Worm (Caenorhabditis elegans) whole organism, L4 larva: ENCODE data around the gene hda-6.

ENCODE experiments used
- F44E2.7 ChIP-seq: fragments of 200-800 bp; sonication (Bioruptor generic); IDR thresholded peaks from 2 replicates; pipeline ENCODE4 v2.1.2; 2022; ENCODE audit warnings: missing genetic modification characterization, missing compliant biosample characterization
- F49E8.2 ChIP-seq: sonication (generic microtip); optimal IDR thresholded peaks from 2 replicates; lab custom pipeline; 2016; ENCODE audit warnings: missing compliant biosample characterization, mild to moderate bottlenecking, missing genetic modification characterization, borderline replicate concordance
- R02D3.7 ChIP-seq: fragments of 150-350 bp; sonication (generic microtip); optimal IDR thresholded peaks from 3 replicates; lab custom pipeline; 2014; ENCODE audit warnings: missing biosample characterization, missing genetic modification characterization
- T20F7.1 ChIP-seq: fragments of 200-800 bp; sonication (Bioruptor generic); optimal IDR thresholded peaks from 2 replicates; lab custom pipeline; 2018; ENCODE audit warnings: mild to moderate bottlenecking, missing genetic modification characterization, missing compliant biosample characterization
- Y48G9A.11 ChIP-seq: fragments of 200-800 bp; sonication (Bioruptor generic); IDR thresholded peaks from 2 replicates; pipeline ENCODE4 v1.3.6; 2022; ENCODE audit warnings: missing genetic modification reagents, missing genetic modification characterization, missing compliant biosample characterization
- ZK337.2 ChIP-seq: fragments of 200-800 bp; sonication (Bioruptor generic); IDR thresholded peaks from 2 replicates; pipeline ENCODE4 v1.3.6; 2022; ENCODE audit warnings: missing genetic modification reagents, missing genetic modification characterization, missing compliant biosample characterization
- ama-1 ChIP-seq: fragments of 150-350 bp; optimal IDR thresholded peaks from 2 replicates; lab custom pipeline; 2014; ENCODE audit warnings: inconsistent platforms, mixed read lengths
- attf-4 ChIP-seq: sonication (generic microtip); optimal IDR thresholded peaks from 3 replicates; lab custom pipeline; 2017; ENCODE audit warnings: missing biosample characterization, missing genetic modification characterization
- ceh-62 ChIP-seq: sonication (generic microtip); optimal IDR thresholded peaks from 2 replicates; lab custom pipeline; 2017; ENCODE audit warnings: missing biosample characterization, missing genetic modification characterization
- ctbp-1 ChIP-seq: fragments of 200-800 bp; sonication (Bioruptor generic); IDR thresholded peaks from 2 replicates; pipeline ENCODE4 v1.3.6; 2022; ENCODE audit warnings: missing genetic modification reagents, missing genetic modification characterization, missing compliant biosample characterization
- daf-16 ChIP-seq, 3 experiments: sonication (generic microtip); optimal IDR thresholded peaks; 2 replicates each; lab custom pipeline; 2016 to 2017; ENCODE audit warnings: missing genetic modification characterization in 3 of 3, missing genetic modification reagents in 3 of 3, mild to moderate bottlenecking in 2 of 3, missing compliant biosample characterization in 2 of 3, missing biosample characterization in 1 of 3, moderate library complexity in 1 of 3
- dmd-6 ChIP-seq: fragments of 200-800 bp; sonication (Bioruptor generic); IDR thresholded peaks from 2 replicates; pipeline ENCODE4 v1.3.6; 2022; ENCODE audit warnings: missing genetic modification reagents, missing genetic modification characterization, missing compliant biosample characterization
- dpl-1 ChIP-seq: fragments of 150-350 bp; optimal IDR thresholded peaks from 2 replicates; lab custom pipeline; 2014; ENCODE audit warnings: missing biosample characterization, missing genetic modification reagents, missing genetic modification characterization
- dve-1 ChIP-seq: sonication (generic microtip); optimal IDR thresholded peaks from 2 replicates; lab custom pipeline; 2017; ENCODE audit warnings: antibody characterized with exemption, mild to moderate bottlenecking, missing genetic modification characterization, missing compliant biosample characterization; ENCODE audit not compliant: insufficient read depth
- egl-27 ChIP-seq: sonication (generic microtip); optimal IDR thresholded peaks from 3 replicates; lab custom pipeline; 2017; ENCODE audit warnings: missing biosample characterization, missing genetic modification reagents, missing genetic modification characterization
- hlh-11 ChIP-seq: fragments of 200-800 bp; sonication (Bioruptor generic); optimal IDR thresholded peaks from 2 replicates; lab custom pipeline; 2018; ENCODE audit warnings: mild to moderate bottlenecking, missing genetic modification characterization, missing compliant biosample characterization
- hlh-30 ChIP-seq: sonication (generic microtip); optimal IDR thresholded peaks from 2 replicates; lab custom pipeline; 2017; ENCODE audit warnings: antibody characterized with exemption, mild to moderate bottlenecking, missing genetic modification characterization, missing compliant biosample characterization; ENCODE audit not compliant: insufficient read depth
- lin-1 ChIP-seq: fragments of 200-800 bp; sonication (Bioruptor generic); IDR thresholded peaks from 2 replicates; pipeline ENCODE4 v1.3.6; 2022; ENCODE audit warnings: missing genetic modification reagents, missing genetic modification characterization, missing compliant biosample characterization
- lin-15B ChIP-seq: fragments of 150-350 bp; sonication (generic microtip); optimal IDR thresholded peaks from 3 replicates; lab custom pipeline; 2014; ENCODE audit warnings: missing biosample characterization, missing genetic modification characterization
- lin-38 ChIP-seq: fragments of 200-800 bp; sonication (Bioruptor generic); IDR thresholded peaks from 2 replicates; pipeline ENCODE4 v1.3.6; 2022; ENCODE audit warnings: missing genetic modification reagents, missing genetic modification characterization, missing compliant biosample characterization
- lin-39 ChIP-seq: fragments of 150-350 bp; optimal IDR thresholded peaks from 2 replicates; lab custom pipeline; 2014; ENCODE audit warnings: missing biosample characterization, missing genetic modification reagents, missing genetic modification characterization
- lsy-2 ChIP-seq, 2 experiments: fragments of 150-350 bp in 1 of 2; sonication (generic microtip) in 1 of 2; optimal IDR thresholded peaks; 2 replicates each; lab custom pipeline; 2014 to 2017; ENCODE audit warnings: missing biosample characterization in 2 of 2, missing genetic modification characterization in 2 of 2
- madf-5 ChIP-seq, 2 experiments: fragments of 200-800 bp; sonication (Bioruptor generic); IDR thresholded peaks; 2 replicates each; pipeline ENCODE4 v1.3.6; 2022; ENCODE audit warnings: missing compliant biosample characterization in 2 of 2, missing genetic modification characterization in 2 of 2
- madf-9 ChIP-seq: fragments of 200-800 bp; sonication (Bioruptor generic); conservative IDR thresholded peaks from 2 replicates; pipeline ENCODE4 v1.3.6; 2022; ENCODE audit warnings: missing genetic modification reagents, missing genetic modification characterization, missing compliant biosample characterization
- mep-1 ChIP-seq: fragments of 150-350 bp; sonication (generic microtip); optimal IDR thresholded peaks from 3 replicates; lab custom pipeline; 2014; ENCODE audit warnings: missing biosample characterization, missing genetic modification characterization
- mes-2 ChIP-seq: sonication (generic microtip); optimal IDR thresholded peaks from 2 replicates; lab custom pipeline; 2016; ENCODE audit warnings: missing genotype, mild to moderate bottlenecking, missing genetic modification characterization, missing compliant biosample characterization; ENCODE audit not compliant: poor library complexity, severe bottlenecking
- nhr-10 ChIP-seq: fragments of 150-350 bp; optimal IDR thresholded peaks from 2 replicates; lab custom pipeline; 2014; ENCODE audit warnings: missing biosample characterization, missing genetic modification characterization
- nhr-102 ChIP-seq: sonication (generic microtip); optimal IDR thresholded peaks from 2 replicates; lab custom pipeline; 2016; ENCODE audit warnings: mild to moderate bottlenecking, missing genetic modification characterization, moderate library complexity, missing compliant biosample characterization
- nhr-11 ChIP-seq: fragments of 150-350 bp; optimal IDR thresholded peaks from 2 replicates; lab custom pipeline; 2014; ENCODE audit warnings: missing biosample characterization, missing genetic modification characterization
- nhr-25 ChIP-seq: sonication (generic microtip); optimal IDR thresholded peaks from 2 replicates; lab custom pipeline; 2017; ENCODE audit warnings: missing genetic modification characterization, mild to moderate bottlenecking, missing compliant biosample characterization, antibody characterized with exemption, moderate library complexity, borderline replicate concordance; ENCODE audit not compliant: insufficient read depth
- nhr-28 ChIP-seq: fragments of 150-350 bp; optimal IDR thresholded peaks from 2 replicates; lab custom pipeline; 2014; ENCODE audit warnings: missing biosample characterization, missing genetic modification characterization
- nhr-41 ChIP-seq: fragments of 200-800 bp; sonication (Bioruptor generic); IDR thresholded peaks from 2 replicates; pipeline ENCODE4 v1.3.6; 2022; ENCODE audit warnings: missing genetic modification reagents, missing genetic modification characterization, missing compliant biosample characterization
- nhr-48 ChIP-seq: sonication (generic microtip); optimal IDR thresholded peaks from 2 replicates; lab custom pipeline; 2016; ENCODE audit warnings: mild to moderate bottlenecking, missing genetic modification characterization, missing compliant biosample characterization
- nhr-6 ChIP-seq: fragments of 150-350 bp; optimal IDR thresholded peaks from 2 replicates; lab custom pipeline; 2014; ENCODE audit warnings: missing biosample characterization, missing genetic modification characterization
- nhr-76 ChIP-seq: fragments of 150-350 bp; optimal IDR thresholded peaks from 2 replicates; lab custom pipeline; 2014; ENCODE audit warnings: missing biosample characterization, missing genetic modification characterization
- nhr-77 ChIP-seq: fragments of 150-350 bp; optimal IDR thresholded peaks from 2 replicates; lab custom pipeline; 2014; ENCODE audit warnings: missing biosample characterization, missing genetic modification characterization
- php-3 ChIP-seq: fragments of 200-800 bp; sonication (Bioruptor generic); IDR thresholded peaks from 2 replicates; pipeline ENCODE4 v1.3.6; 2022; ENCODE audit warnings: missing genetic modification reagents, missing genetic modification characterization, missing compliant biosample characterization
- pqm-1 ChIP-seq: sonication (generic microtip); optimal IDR thresholded peaks from 2 replicates; lab custom pipeline; 2017; ENCODE audit warnings: missing biosample characterization, missing genetic modification characterization
- set-16 ChIP-seq: fragments of 200-800 bp; sonication (Bioruptor generic); IDR thresholded peaks from 2 replicates; pipeline ENCODE4 v1.3.6; 2022; ENCODE audit warnings: missing genetic modification reagents, missing genetic modification characterization, missing compliant biosample characterization
- spr-3 ChIP-seq: fragments of 200-800 bp; sonication (Bioruptor generic); optimal IDR thresholded peaks from 2 replicates; lab custom pipeline; 2018; ENCODE audit warnings: mild to moderate bottlenecking, missing genetic modification characterization, missing compliant biosample characterization
- tra-1 ChIP-seq: fragments of 200-800 bp; sonication (Bioruptor generic); IDR thresholded peaks from 2 replicates; pipeline ENCODE4 v1.3.6; 2022; ENCODE audit warnings: missing genetic modification reagents, missing genetic modification characterization, missing compliant biosample characterization
- zag-1 ChIP-seq: fragments of 150-350 bp; optimal IDR thresholded peaks from 2 replicates; lab custom pipeline; 2014; ENCODE audit warnings: missing biosample characterization, missing genetic modification characterization
- ztf-11 ChIP-seq: fragments of 150-350 bp; optimal IDR thresholded peaks from 2 replicates; lab custom pipeline; 2014; ENCODE audit warnings: missing biosample characterization, missing genetic modification characterization
- ztf-7 ChIP-seq: fragments of 150-350 bp; optimal IDR thresholded peaks from 2 replicates; lab custom pipeline; 2014; ENCODE audit warnings: missing biosample characterization, missing genetic modification characterization

hda-6 gene

DNA sequence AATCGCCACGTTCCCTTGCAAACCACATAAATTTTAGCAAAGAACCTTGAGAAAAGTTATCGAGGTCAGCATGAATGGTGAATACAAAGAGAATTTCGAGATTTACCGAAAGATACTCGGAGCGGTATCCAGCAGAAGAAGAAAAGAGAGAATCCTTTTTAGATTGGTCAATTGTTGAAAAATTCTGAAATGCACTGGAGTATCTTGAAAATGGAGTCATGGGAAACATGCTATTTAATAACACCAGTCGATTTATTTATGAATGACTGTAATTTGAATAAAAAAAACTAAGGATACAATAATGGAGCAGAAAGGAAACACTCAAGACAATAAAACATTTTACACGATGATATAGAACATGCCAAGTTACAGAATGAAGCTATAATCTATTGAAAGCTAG lies 25.8 kb upstream of the hda-6 start (continued):
- TF ChIP-seq F49E8.2 (tag; lab: Kevin White, UChicago) (peak; percentile 56), Y48G9A.11 (GFP tag; lab: Robert Waterston, UW) (peak; percentile 42; the same call in 1 of the 2 replicates), zag-1 (tag; lab: Kevin White, UChicago) (no peak), spr-3 (GFP tag; lab: Kevin White, UChicago) (no peak), set-16 (GFP tag; lab: Robert Waterston, UW) (no peak), nhr-11 (no peak), nhr-76 (no peak), nhr-25 (no peak), F44E2.7 (GFP tag; lab: Robert Waterston, UW) (no peak), ztf-7 (no peak), R02D3.7 (no peak), lin-39 (tag; lab: Kevin White, UChicago) (no peak), daf-16 (GFP tag; optimal IDR thresholded peaks at IDR 0.05; lab: Kevin White, UChicago) (no peak), daf-16 (tag; optimal IDR thresholded peaks at IDR 0.05; lab: Kevin White, UChicago) (no peak), dpl-1 (GFP tag; lab: Kevin White, UChicago) (no peak), madf-5 (GFP tag; IDR thresholded peaks at IDR 0.05; lab: Robert Waterston, UW) (0 out of 4 replicates have a peak, but pooled peaks of 1 of the 2 experiments have one; percentile 26), lin-15B (no peak), lin-38 (GFP tag; lab: Robert Waterston, UW) (0 out of 2 replicates have a peak, but pooled peaks have one; percentile 22), nhr-41 (GFP tag; lab: Robert Waterston, UW) (no peak), ztf-11 (tag; lab: Kevin White, UChicago) (no peak), egl-27 (tag; lab: Kevin White, UChicago) (no peak), nhr-6 (tag; lab: Kevin White, UChicago) (no peak), pqm-1 (tag; lab: Kevin White, UChicago) (no peak), ZK337.2 (no peak)

DNA sequence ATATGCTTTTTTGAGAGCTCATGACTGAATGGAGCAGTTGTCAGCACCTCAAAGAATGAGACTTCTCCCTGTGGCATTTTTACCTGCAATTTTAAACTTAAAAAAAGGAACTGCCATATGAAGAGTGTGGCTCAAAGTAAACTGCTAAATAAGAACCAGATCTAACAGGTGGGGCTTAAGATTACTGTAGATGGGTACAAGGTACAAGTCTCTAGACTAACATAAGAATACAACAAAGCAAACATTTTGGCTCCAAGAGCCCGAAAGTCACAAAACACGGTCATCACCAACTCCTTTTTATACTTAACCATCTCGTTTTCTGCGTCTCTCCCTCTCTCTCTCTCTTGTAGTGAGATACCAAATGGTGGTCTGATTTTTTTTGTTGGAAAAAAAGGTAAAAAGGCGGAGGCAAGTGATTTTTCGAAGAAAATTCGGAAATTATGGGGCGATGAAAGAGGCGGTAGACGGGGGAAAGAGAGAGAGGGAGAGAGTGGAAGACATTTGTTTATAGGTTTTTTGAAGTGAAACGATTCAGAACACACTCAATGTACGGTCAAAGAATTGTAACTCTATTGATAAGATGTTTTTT lies 24.5 kb upstream of the hda-6 start, which contains the start of gene elo-6:
Gene elo-6, minus strand, starts transcription at position 83 of the 589 bp plus-strand sequence.
- TF ChIP-seq ama-1 (lab: Kevin White, UChicago), result peak; percentile 73
- peak; percentile 63 for TF ChIP-seq mep-1 (tag; lab: Kevin White, UChicago)
- TF ChIP-seq lin-1 (GFP tag; lab: Robert Waterston, UW), result peak; percentile 58; the same call in 1 of the 2 replicates
- peak; percentile 93 for TF ChIP-seq nhr-28 (tag; lab: Kevin White, UChicago)
- TF ChIP-seq tra-1, result 0 out of 2 replicates have a peak, but pooled peaks have one; percentile 7
- TF ChIP-seq nhr-77 (tag; lab: Kevin White, UChicago), result peak; percentile 68
- TF ChIP-seq F44E2.7 (GFP tag; lab: Robert Waterston, UW), result no peak
- peak; percentile 12 for TF ChIP-seq nhr-48
- TF ChIP-seq php-3 (GFP tag; lab: Robert Waterston, UW), result peak; percentile 90
- TF ChIP-seq pqm-1 (tag; lab: Kevin White, UChicago), result peak; percentile 66
- peak in 1 of 2 experiments; percentile 59 for TF ChIP-seq daf-16 (GFP tag; optimal IDR thresholded peaks at IDR 0.05; lab: Kevin White, UChicago)
- TF ChIP-seq daf-16 (tag; optimal IDR thresholded peaks at IDR 0.05; lab: Kevin White, UChicago), result peak; percentile 88
- TF ChIP-seq madf-9, result 0 out of 2 replicates have a peak, but pooled peaks have one; percentile 20
- peak; percentile 4 for TF ChIP-seq hlh-30
- peak; percentile 75 for TF ChIP-seq dve-1 (tag; lab: Kevin White, UChicago)
- TF ChIP-seq lin-38 (GFP tag; lab: Robert Waterston, UW), result 0 out of 2 replicates have a peak, but pooled peaks have one; percentile 10
- TF ChIP-seq lsy-2 (tag; optimal IDR thresholded peaks at IDR 0.05; lab: Kevin White, UChicago), result peak in 1 of 2 experiments; percentile 45
- no peak for TF ChIP-seq ctbp-1
- TF ChIP-seq dmd-6 (GFP tag; lab: Robert Waterston, UW), result peak; percentile 67
- TF ChIP-seq mes-2 (tag; lab: Kevin White, UChicago), result peak; percentile 15
- no peak for TF ChIP-seq attf-4
- no peak for TF ChIP-seq ceh-62 (tag; lab: Kevin White, UChicago)
- TF ChIP-seq nhr-102 (tag; lab: Kevin White, UChicago), result peak; percentile 46
- TF ChIP-seq nhr-10 (tag; lab: Kevin White, UChicago), result peak; percentile 71
- peak; percentile 79 for TF ChIP-seq hlh-11 (tag; lab: Kevin White, UChicago)
- TF ChIP-seq T20F7.1 (GFP tag; lab: Kevin White, UChicago), result no peak
- TF ChIP-seq, all 104 proteins: peak for 20
